Fruit fly (Drosophila melanogaster): ENCODE data around the gene Arl2.

Arl2 gene

dm6 chr3R:8317709-8318335, 23.1 kb upstream of the Arl2 start:
- no peak for TF ChIP-seq noc (tag; optimal IDR thresholded peaks at IDR 0.05)

dm6 chr3R:8321447-8321846, 19.5 kb upstream of the Arl2 start, which contains the start of gene Or85a:
TSS of gene Or85a (plus strand) at chr3R:8321747.
- TF ChIP-seq noc (tag; optimal IDR thresholded peaks at IDR 0.05): no peak

dm6 chr3R:8324016-8324415, 16.9 kb upstream of the Arl2 start, which contains the start of gene CG7443:
TSS of gene CG7443 (plus strand) at chr3R:8324316.
- TF ChIP-seq noc (tag; optimal IDR thresholded peaks at IDR 0.05): no peak

- no peak for TF ChIP-seq noc (tag; optimal IDR thresholded peaks at IDR 0.05)
These were observed 14.0 kb upstream of the Arl2 start for dm6 chr3R:8326884-8327283.

- TF ChIP-seq noc (tag; optimal IDR thresholded peaks at IDR 0.05): no peak
These were observed 12.7 kb upstream of the Arl2 start for dm6 chr3R:8327967-8328789.

- no peak for TF ChIP-seq noc (tag; optimal IDR thresholded peaks at IDR 0.05)
These were observed 11.3 kb upstream of the Arl2 start for dm6 chr3R:8329628-8330027.

dm6 chr3R:8333768-8334470, 7.0 kb upstream of the Arl2 start, which contains the start of gene Poxm:
TSS of gene Poxm (minus strand) at chr3R:8333792.
- TF ChIP-seq noc (tag; optimal IDR thresholded peaks at IDR 0.05): no peak

dm6 chr3R:8334471-8334783, 6.5 kb upstream of the Arl2 start:
- TF ChIP-seq noc (tag; optimal IDR thresholded peaks at IDR 0.05): no peak

dm6 chr3R:8334982-8335381, 5.9 kb upstream of the Arl2 start:
- no peak for TF ChIP-seq noc (tag; optimal IDR thresholded peaks at IDR 0.05)

- TF ChIP-seq noc (tag; optimal IDR thresholded peaks at IDR 0.05): no peak
These were observed 4.8 kb upstream of the Arl2 start for dm6 chr3R:8336012-8336567.

- TF ChIP-seq noc (tag; optimal IDR thresholded peaks at IDR 0.05): no peak
These were observed 2.4 kb downstream of the Arl2 start, which contains the start of the genes PNKP and COX7AL for dm6 chr3R:8343251-8343744. TSS of gene PNKP (minus strand) at chr3R:8343516. TSS of gene COX7AL (plus strand) at chr3R:8343669.

- TF ChIP-seq noc (tag; optimal IDR thresholded peaks at IDR 0.05): no peak
These were observed 3.3 kb downstream of the Arl2 start, which contains the start of gene DppIII for dm6 chr3R:8344174-8344573. TSS of gene DppIII (plus strand) at chr3R:8344400.

dm6 chr3R:8347279-8347678, 6.4 kb downstream of the Arl2 start, which contains the start of gene CG7352:
TSS of gene CG7352 (plus strand) at chr3R:8347579.
- no peak for TF ChIP-seq noc (tag; optimal IDR thresholded peaks at IDR 0.05)

- no peak for TF ChIP-seq noc (tag; optimal IDR thresholded peaks at IDR 0.05)
These were observed 6.9 kb downstream of the Arl2 start for dm6 chr3R:8347835-8348234.

- TF ChIP-seq noc (tag; optimal IDR thresholded peaks at IDR 0.05): no peak
These were observed 8.2 kb downstream of the Arl2 start for dm6 chr3R:8349106-8349448.
